Comparison of ENCODE assay signal across 7 worm cellular contexts in the genomic region with DNA sequence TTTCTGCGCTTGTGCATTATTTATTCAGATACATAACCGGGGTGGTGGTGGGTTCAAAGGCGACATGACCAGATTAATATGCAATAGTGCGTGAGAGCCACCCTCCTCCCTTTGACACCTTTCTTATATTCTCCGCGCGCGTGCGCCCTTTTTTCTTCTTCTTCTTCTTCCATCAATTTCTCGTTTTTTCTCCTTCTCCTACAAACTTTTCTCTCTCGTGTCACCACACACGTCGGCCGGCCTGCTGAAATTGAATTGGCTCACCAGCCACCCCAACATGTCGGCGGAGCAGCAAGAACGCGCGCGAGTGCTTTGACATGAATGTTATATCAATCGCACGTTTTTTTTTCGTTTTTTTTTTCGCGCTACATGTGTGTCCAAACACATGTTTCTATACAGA.
A peak's percentile ranks its signal among the peaks of the same experiment; 100 is the strongest.
TF ChIP-seq lines count a peak whose summit lies in the region.

No protein-coding gene starts in this region.

TF ChIP-seq in whole organism, L1 larva, 84 proteins besides CTCF, POLR2A, EP300 and RAD21 (continues in another document):
- TF ChIP-seq F16B12.6 (tag; optimal IDR thresholded peaks at IDR 0.05; lab: Kevin White, UChicago) (no peak), ceh-82 (tag; optimal IDR thresholded peaks at IDR 0.05; lab: Kevin White, UChicago) (peak in 1 of 3 experiments; percentile 42), lir-3 (tag; optimal IDR thresholded peaks at IDR 0.05; lab: Kevin White, UChicago; ENCODE audit: poor library complexity) (no peak), zag-1 (tag; optimal IDR thresholded peaks at IDR 0.05; lab: Kevin White, UChicago) (no peak), ceh-88 (GFP tag; IDR thresholded peaks at IDR 0.05; lab: Robert Waterston, UW) (no peak), fkh-10 (GFP tag; optimal IDR thresholded peaks at IDR 0.05; lab: Kevin White, UChicago) (peak; percentile 7), nhr-47 (tag; optimal IDR thresholded peaks at IDR 0.05; lab: Kevin White, UChicago) (peak; percentile 42), fos-1 (tag; optimal IDR thresholded peaks at IDR 0.05; lab: Kevin White, UChicago) (no peak), elt-3 (tag; optimal IDR thresholded peaks at IDR 0.05; lab: Kevin White, UChicago) (no peak), lin-15B (tag; optimal IDR thresholded peaks at IDR 0.05; lab: Kevin White, UChicago) (no peak), dsc-1 (tag; optimal IDR thresholded peaks at IDR 0.05; lab: Kevin White, UChicago) (peak; percentile 33), xbp-1 (tag; optimal IDR thresholded peaks at IDR 0.05; lab: Kevin White, UChicago) (no peak)

TF ChIP-seq in whole organism, L2 larva, 48 proteins besides CTCF, POLR2A, EP300 and RAD21:
- TF ChIP-seq nhr-11 (tag; optimal IDR thresholded peaks at IDR 0.05; lab: Kevin White, UChicago) (no peak), nhr-77 (tag; optimal IDR thresholded peaks at IDR 0.05; lab: Kevin White, UChicago) (no peak), dmd-4 (tag; optimal IDR thresholded peaks at IDR 0.05; lab: Kevin White, UChicago) (no peak), lin-11 (tag; optimal IDR thresholded peaks at IDR 0.05; lab: Kevin White, UChicago) (peak; percentile 21), ZK546.5 (tag; optimal IDR thresholded peaks at IDR 0.05; lab: Kevin White, UChicago) (no peak), mbf-1 (tag; optimal IDR thresholded peaks at IDR 0.05; lab: Kevin White, UChicago) (no peak)

TF ChIP-seq in whole organism, L3 larva, 47 proteins besides CTCF, POLR2A, EP300 and RAD21:
- peak; percentile 5 for TF ChIP-seq nfya-1 (tag; optimal IDR thresholded peaks at IDR 0.05; lab: Kevin White, UChicago; ENCODE audit: insufficient read depth)
- TF ChIP-seq hmg-11 (tag; optimal IDR thresholded peaks at IDR 0.05; lab: Kevin White, UChicago), result peak; percentile 64
- no peak for TF ChIP-seq mml-1 (tag; optimal IDR thresholded peaks at IDR 0.05; lab: Kevin White, UChicago)

TF ChIP-seq in whole organism, L4 larva, 104 proteins besides CTCF, POLR2A, EP300 and RAD21:
- TF ChIP-seq rbr-2 (tag; optimal IDR thresholded peaks at IDR 0.05; lab: Kevin White, UChicago) (peak; percentile 28), aha-1 (tag; lab: Kevin White, UChicago) (no peak), php-3 (GFP tag; IDR thresholded peaks at IDR 0.05; lab: Robert Waterston, UW) (no peak), lsy-2 (tag; optimal IDR thresholded peaks at IDR 0.05; lab: Kevin White, UChicago) (peak in 1 of 2 experiments; percentile 31), pqm-1 (tag; optimal IDR thresholded peaks at IDR 0.05; lab: Kevin White, UChicago) (no peak), madf-9 (GFP tag; conservative IDR thresholded peaks at IDR 0.05; lab: Robert Waterston, UW) (no peak), dpl-1 (GFP tag; optimal IDR thresholded peaks at IDR 0.05; lab: Kevin White, UChicago) (no peak), F44E2.7 (GFP tag; IDR thresholded peaks at IDR 0.05; lab: Robert Waterston, UW) (no peak), nhr-76 (tag; optimal IDR thresholded peaks at IDR 0.05; lab: Kevin White, UChicago) (no peak), mdl-1 (tag; optimal IDR thresholded peaks at IDR 0.05; lab: Kevin White, UChicago) (peak in 1 of 2 experiments; percentile 12), Y105C5A.15 (GFP tag; IDR thresholded peaks at IDR 0.05; lab: Robert Waterston, UW) (no peak), dmd-9 (GFP tag; IDR thresholded peaks at IDR 0.05; lab: Robert Waterston, UW) (no peak), egl-43 (GFP tag; IDR thresholded peaks at IDR 0.05; lab: Robert Waterston, UW) (peak; percentile 23; the same call in 1 of the 2 replicates), hlh-30 (tag; optimal IDR thresholded peaks at IDR 0.05; lab: Kevin White, UChicago; ENCODE audit: insufficient read depth) (peak; percentile 15)

TF ChIP-seq in whole organism, late embryonic, 69 proteins besides CTCF, POLR2A, EP300 and RAD21:
- TF ChIP-seq elt-2 (tag; optimal IDR thresholded peaks at IDR 0.05; lab: Kevin White, UChicago), result no peak
- TF ChIP-seq unc-55 (GFP tag; optimal IDR thresholded peaks at IDR 0.05; lab: Kevin White, UChicago), result no peak
- peak; percentile 12 for TF ChIP-seq ceh-18 (tag; optimal IDR thresholded peaks at IDR 0.05; lab: Kevin White, UChicago)
- TF ChIP-seq pat-9 (tag; optimal IDR thresholded peaks at IDR 0.05; lab: Kevin White, UChicago), result no peak
- TF ChIP-seq unc-42 (tag; optimal IDR thresholded peaks at IDR 0.05; lab: Kevin White, UChicago), result peak; percentile 67
- TF ChIP-seq gmeb-2 (tag; optimal IDR thresholded peaks at IDR 0.05; lab: Kevin White, UChicago), result no peak

TF ChIP-seq in whole organism, mixed stage, embryonic, 35 proteins besides CTCF, POLR2A, EP300 and RAD21:
- TF ChIP-seq ces-1 (GFP tag; optimal IDR thresholded peaks at IDR 0.05; lab: Kevin White, UChicago) (peak; percentile 21), zip-8 (tag; optimal IDR thresholded peaks at IDR 0.05; lab: Kevin White, UChicago) (no peak)

TF ChIP-seq in whole organism, young adult, 124 proteins besides CTCF, POLR2A, EP300 and RAD21:
- no peak for TF ChIP-seq chd-7 (tag; optimal IDR thresholded peaks at IDR 0.05; lab: Kevin White, UChicago)
- TF ChIP-seq tlf-1 (GFP tag; optimal IDR thresholded peaks at IDR 0.05; lab: Kevin White, UChicago), result no peak
- TF ChIP-seq fkh-3 (tag; optimal IDR thresholded peaks at IDR 0.05; lab: Kevin White, UChicago), result no peak
- TF ChIP-seq ztf-18 (tag; optimal IDR thresholded peaks at IDR 0.05; lab: Kevin White, UChicago), result no peak
- no peak for TF ChIP-seq somi-1 (GFP tag; optimal IDR thresholded peaks at IDR 0.05; lab: Kevin White, UChicago)
- no peak for TF ChIP-seq tbx-9 (tag; optimal IDR thresholded peaks at IDR 0.05; lab: Kevin White, UChicago; ENCODE audit: borderline replicate concordance)
- TF ChIP-seq ztf-26 (tag; optimal IDR thresholded peaks at IDR 0.05; lab: Kevin White, UChicago), result no peak
- peak; percentile 65 for TF ChIP-seq zfh-2 (GFP tag; conservative IDR thresholded peaks at IDR 0.05; lab: Robert Waterston, UW)
